Worm (Caenorhabditis elegans) whole organism, early embryonic: ENCODE results near the gene cest-2.2.

ENCODE experiments used
- B0310.2 ChIP-seq: sonication (generic microtip); optimal IDR thresholded peaks from 2 replicates; lab custom pipeline; 2016; ENCODE audit warnings: mild to moderate bottlenecking, missing genetic modification characterization, missing compliant biosample characterization
- F13C5.2 ChIP-seq: sonication (generic microtip); optimal IDR thresholded peaks from 2 replicates; lab custom pipeline; 2017; ENCODE audit warnings: mild to moderate bottlenecking, missing genetic modification characterization, inconsistent platforms, missing compliant biosample characterization
- aly-1 ChIP-seq: sonication (generic microtip); optimal IDR thresholded peaks from 2 replicates; lab custom pipeline; 2016; ENCODE audit warnings: missing genetic modification characterization, missing compliant biosample characterization
- ama-1 ChIP-seq: fragments of 150-350 bp; optimal IDR thresholded peaks from 2 replicates; lab custom pipeline; 2014
- ceh-13 ChIP-seq: fragments of 200-800 bp; sonication (Bioruptor generic); optimal IDR thresholded peaks from 2 replicates; lab custom pipeline; 2018; ENCODE audit warnings: mild to moderate bottlenecking, missing genetic modification characterization, missing compliant biosample characterization
- ceh-36 ChIP-seq: sonication (generic microtip); optimal IDR thresholded peaks from 2 replicates; lab custom pipeline; 2016; ENCODE audit warnings: missing genetic modification characterization, inconsistent platforms, missing compliant biosample characterization
- ets-7 ChIP-seq: sonication (generic microtip); optimal IDR thresholded peaks from 2 replicates; lab custom pipeline; 2016; ENCODE audit warnings: missing genotype, missing genetic modification characterization, missing compliant biosample characterization
- flt-1 ChIP-seq: fragments of 200-800 bp; sonication (Bioruptor generic); IDR thresholded peaks from 2 replicates; pipeline ENCODE4 v1.3.6; 2022; ENCODE audit warnings: missing genetic modification characterization, missing compliant biosample characterization
- hmbx-1 ChIP-seq: sonication (generic microtip); optimal IDR thresholded peaks from 2 replicates; lab custom pipeline; 2016; ENCODE audit warnings: mild to moderate bottlenecking, missing genetic modification characterization, missing compliant biosample characterization
- hmg-4 ChIP-seq: fragments of 200-800 bp; sonication (Bioruptor generic); optimal IDR thresholded peaks from 2 replicates; lab custom pipeline; 2018; ENCODE audit warnings: mild to moderate bottlenecking, missing genetic modification characterization, missing compliant biosample characterization
- hnd-1 ChIP-seq: sonication (generic microtip); optimal IDR thresholded peaks from 2 replicates; lab custom pipeline; 2016; ENCODE audit warnings: missing genetic modification characterization, missing compliant biosample characterization
- pes-1 ChIP-seq: fragments of 200-800 bp; sonication (Bioruptor generic); IDR thresholded peaks from 2 replicates; pipeline ENCODE4 v1.3.6; 2022; ENCODE audit warnings: missing genetic modification reagents, missing genetic modification characterization, missing compliant biosample characterization
- scrt-1 ChIP-seq: fragments of 200-800 bp; sonication (Bioruptor generic); IDR thresholded peaks from 2 replicates; pipeline ENCODE4 v1.3.6; 2022; ENCODE audit warnings: missing genetic modification characterization, missing compliant biosample characterization
- sea-1 ChIP-seq: fragments of 200-800 bp; sonication (Bioruptor generic); conservative IDR thresholded peaks from 2 replicates; pipeline ENCODE4 v1.3.6; 2022; ENCODE audit warnings: missing genetic modification characterization, missing compliant biosample characterization
- tbx-11 ChIP-seq: fragments of 200-800 bp; sonication (Bioruptor generic); IDR thresholded peaks from 2 replicates; pipeline ENCODE4 v1.3.6; 2022; ENCODE audit warnings: missing genetic modification characterization, missing compliant biosample characterization
- tbx-37 ChIP-seq: fragments of 200-800 bp; sonication (Bioruptor generic); conservative IDR thresholded peaks from 2 replicates; pipeline ENCODE4 v1.3.6; 2022; ENCODE audit warnings: missing genetic modification reagents, missing genetic modification characterization, missing compliant biosample characterization
- tra-4 ChIP-seq: sonication (generic microtip); optimal IDR thresholded peaks from 2 replicates; lab custom pipeline; 2017; ENCODE audit warnings: missing genetic modification characterization, missing compliant biosample characterization

The cest-2.2 gene

DNA sequence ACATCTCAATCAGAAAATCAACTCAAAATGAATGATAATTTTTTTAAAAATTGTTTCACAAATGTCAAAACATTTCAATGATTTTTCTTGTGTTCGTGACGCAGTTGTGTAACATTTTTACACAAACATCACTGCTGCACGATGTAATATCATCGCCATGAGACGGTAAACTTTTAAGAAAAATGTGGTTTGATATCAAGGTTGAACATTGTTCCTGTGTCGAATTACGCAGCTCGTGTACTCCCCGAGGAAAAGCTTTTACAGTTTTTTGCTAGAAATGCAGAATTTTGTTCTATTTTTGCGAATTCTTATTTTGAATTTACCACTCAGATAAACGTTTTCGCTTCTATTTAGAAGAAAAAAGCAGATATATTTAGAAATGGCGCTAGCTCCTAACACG lies 22.5 kb upstream of the cest-2.2 start:
- TF ChIP-seq F13C5.2 (tag; lab: Kevin White, UChicago) (no peak), ama-1 (lab: Kevin White, UChicago) (no peak), sea-1 (GFP tag; lab: Robert Waterston, UW) (no peak), flt-1 (GFP tag; lab: Robert Waterston, UW) (no peak), ceh-36 (tag; lab: Kevin White, UChicago) (no peak), tbx-11 (GFP tag; lab: Robert Waterston, UW) (no peak), B0310.2 (tag; lab: Kevin White, UChicago) (no peak), hnd-1 (tag; lab: Kevin White, UChicago) (no peak)

DNA sequence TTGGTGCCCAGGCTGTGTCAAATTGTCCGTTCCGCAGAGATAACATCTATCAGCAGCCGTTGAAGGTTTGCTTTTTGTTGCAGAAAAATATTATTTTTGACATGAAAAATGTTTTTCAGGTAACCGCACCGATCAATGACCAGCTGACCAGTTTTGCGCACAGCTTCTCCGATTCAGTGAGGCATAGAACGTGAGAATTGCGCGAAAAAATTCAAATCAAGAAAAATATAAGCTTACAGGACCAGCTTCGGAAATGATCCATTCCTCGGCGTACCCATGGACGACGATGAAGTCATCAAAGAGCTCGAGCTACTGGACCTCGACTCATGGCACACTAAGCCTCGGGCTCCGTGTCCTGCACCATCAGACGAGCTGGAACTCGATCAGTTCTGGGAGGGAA lies 19.4 kb upstream of the cest-2.2 start:
- TF ChIP-seq F13C5.2 (tag; lab: Kevin White, UChicago) = no peak
- TF ChIP-seq tra-4 = no peak
- TF ChIP-seq sea-1 (GFP tag; lab: Robert Waterston, UW) = no peak
- TF ChIP-seq pes-1 (GFP tag; lab: Robert Waterston, UW) = no peak
- no peak for TF ChIP-seq hmg-4
- TF ChIP-seq tbx-11 (GFP tag; lab: Robert Waterston, UW) = no peak
- no peak for TF ChIP-seq ama-1 (lab: Kevin White, UChicago)
- TF ChIP-seq tbx-37 (GFP tag; lab: Robert Waterston, UW) = no peak
- no peak for TF ChIP-seq aly-1
- no peak for TF ChIP-seq hmbx-1 (tag; lab: Kevin White, UChicago)
- no peak for TF ChIP-seq scrt-1 (GFP tag; lab: Robert Waterston, UW)
- no peak for TF ChIP-seq hnd-1 (tag; lab: Kevin White, UChicago)
- no peak for TF ChIP-seq ets-7 (tag; lab: Kevin White, UChicago)
- no peak for TF ChIP-seq ceh-36 (tag; lab: Kevin White, UChicago)
- no peak for TF ChIP-seq ceh-13 (GFP tag; lab: Kevin White, UChicago)

DNA sequence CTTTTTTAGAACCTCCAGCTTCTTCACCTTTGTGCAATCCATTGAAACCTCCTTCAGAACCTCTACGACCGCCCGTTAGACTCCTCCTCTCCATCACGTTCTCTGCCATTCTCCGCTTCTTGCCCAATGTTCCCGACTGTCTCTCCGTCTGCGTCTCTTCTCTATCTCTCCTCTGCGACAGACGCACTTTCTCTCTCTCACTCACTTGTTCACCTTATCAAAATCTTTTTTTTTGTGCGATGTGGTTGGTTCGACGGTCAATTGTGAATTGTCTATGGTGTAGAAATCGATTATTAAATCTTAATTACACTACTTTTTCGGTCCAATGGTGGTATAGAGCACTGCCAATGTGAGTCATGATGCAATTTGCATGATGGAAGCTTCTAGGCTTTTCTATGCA lies 18.3 kb upstream of the cest-2.2 start, which contains the start of gene atfs-1:
TSS of gene atfs-1 (plus strand) at position 213 of the 400 bp plus-strand sequence.
- TF ChIP-seq hnd-1 (tag; lab: Kevin White, UChicago) = no peak
- no peak for TF ChIP-seq ets-7 (tag; lab: Kevin White, UChicago)
- TF ChIP-seq B0310.2 (tag; lab: Kevin White, UChicago) = no peak
- TF ChIP-seq sea-1 (GFP tag; lab: Robert Waterston, UW) = no peak
- no peak for TF ChIP-seq pes-1 (GFP tag; lab: Robert Waterston, UW)
- TF ChIP-seq flt-1 (GFP tag; lab: Robert Waterston, UW) = no peak
- TF ChIP-seq tbx-11 (GFP tag; lab: Robert Waterston, UW) = no peak
- TF ChIP-seq aly-1 = no peak
- TF ChIP-seq tbx-37 (GFP tag; lab: Robert Waterston, UW) = no peak
- TF ChIP-seq hmg-4 = no peak
- TF ChIP-seq scrt-1 (GFP tag; lab: Robert Waterston, UW) = no peak
- no peak for TF ChIP-seq tra-4
- no peak for TF ChIP-seq ceh-13 (GFP tag; lab: Kevin White, UChicago)
- TF ChIP-seq ama-1 (lab: Kevin White, UChicago) = no peak
- no peak for TF ChIP-seq ceh-36 (tag; lab: Kevin White, UChicago)
- TF ChIP-seq hmbx-1 (tag; lab: Kevin White, UChicago) = no peak
- TF ChIP-seq F13C5.2 (tag; lab: Kevin White, UChicago) = no peak

ce11 chrV:14192870-14193269 lies 17.7 kb upstream of the cest-2.2 start:
- no peak for TF ChIP-seq sea-1 (GFP tag; lab: Robert Waterston, UW)
- TF ChIP-seq ceh-36 (tag; lab: Kevin White, UChicago) = no peak
- no peak for TF ChIP-seq ama-1 (lab: Kevin White, UChicago)
- TF ChIP-seq tbx-37 (GFP tag; lab: Robert Waterston, UW) = no peak
- TF ChIP-seq hmbx-1 (tag; lab: Kevin White, UChicago) = no peak
- TF ChIP-seq hmg-4 = no peak
- TF ChIP-seq aly-1 = no peak
- TF ChIP-seq B0310.2 (tag; lab: Kevin White, UChicago) = no peak
- TF ChIP-seq scrt-1 (GFP tag; lab: Robert Waterston, UW) = no peak
- TF ChIP-seq hnd-1 (tag; lab: Kevin White, UChicago) = no peak
- TF ChIP-seq ceh-13 (GFP tag; lab: Kevin White, UChicago) = no peak
- no peak for TF ChIP-seq tbx-11 (GFP tag; lab: Robert Waterston, UW)
- TF ChIP-seq flt-1 (GFP tag; lab: Robert Waterston, UW) = no peak
- TF ChIP-seq F13C5.2 (tag; lab: Kevin White, UChicago) = no peak
- no peak for TF ChIP-seq ets-7 (tag; lab: Kevin White, UChicago)
- no peak for TF ChIP-seq tra-4
- no peak for TF ChIP-seq pes-1 (GFP tag; lab: Robert Waterston, UW)

DNA sequence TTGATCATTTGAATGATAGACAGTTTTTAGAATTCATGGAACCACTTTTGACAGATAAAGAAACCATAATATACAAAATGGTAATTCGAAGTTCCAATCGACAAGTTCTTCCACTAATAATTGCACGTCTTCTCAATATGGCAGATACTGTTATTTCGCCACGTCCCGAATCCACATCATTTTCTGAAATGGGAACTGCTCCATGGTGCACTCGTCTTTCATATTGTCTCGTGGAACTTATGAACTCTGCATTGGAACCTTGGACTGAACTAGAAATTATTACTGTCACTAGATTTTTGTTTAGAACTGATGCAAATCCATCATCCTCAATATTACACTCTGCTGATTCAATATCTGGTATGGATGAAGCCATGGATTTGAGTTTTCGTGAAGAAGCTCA lies 11.9 kb upstream of the cest-2.2 start:
- TF ChIP-seq tbx-11 (GFP tag; lab: Robert Waterston, UW) (no peak), ceh-13 (GFP tag; lab: Kevin White, UChicago) (no peak), tbx-37 (GFP tag; lab: Robert Waterston, UW) (no peak), hmbx-1 (tag; lab: Kevin White, UChicago) (no peak), B0310.2 (tag; lab: Kevin White, UChicago) (no peak)

DNA sequence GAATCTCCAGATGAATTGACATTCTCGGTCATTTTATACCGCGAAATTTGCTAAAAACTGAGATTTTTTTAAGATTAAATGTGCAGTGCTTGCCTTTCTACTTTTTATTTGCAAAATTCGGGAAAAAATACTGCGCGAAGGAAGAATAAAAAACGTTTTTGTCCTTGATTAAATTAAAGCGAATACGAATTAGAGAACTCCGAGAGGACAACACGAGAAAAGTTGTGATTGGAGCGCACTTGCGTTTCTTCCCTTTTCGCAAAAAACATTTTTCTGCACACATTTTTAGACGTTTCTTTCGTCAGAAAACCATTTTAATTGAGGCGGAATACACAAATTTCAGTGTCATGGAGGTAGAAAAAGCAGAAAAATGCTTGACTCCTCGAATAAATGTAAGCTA lies 10.3 kb upstream of the cest-2.2 start, which contains the start of the genes trm-1 and ints-2:
TSS of gene trm-1 (minus strand) at position 175 of the 400 bp plus-strand sequence.
TSS of gene ints-2 (plus strand) at position 249 of the 400 bp plus-strand sequence.
- no peak for TF ChIP-seq ets-7 (tag; lab: Kevin White, UChicago)
- no peak for TF ChIP-seq tbx-37 (GFP tag; lab: Robert Waterston, UW)
- TF ChIP-seq tra-4 = no peak
- TF ChIP-seq ceh-13 (GFP tag; lab: Kevin White, UChicago) = no peak

- no peak for TF ChIP-seq ama-1 (lab: Kevin White, UChicago)
- TF ChIP-seq flt-1 (GFP tag; lab: Robert Waterston, UW) = no peak
- no peak for TF ChIP-seq F13C5.2 (tag; lab: Kevin White, UChicago)
- TF ChIP-seq B0310.2 (tag; lab: Kevin White, UChicago) = no peak
- TF ChIP-seq ceh-36 (tag; lab: Kevin White, UChicago) = no peak
- no peak for TF ChIP-seq pes-1 (GFP tag; lab: Robert Waterston, UW)
- no peak for TF ChIP-seq aly-1
- TF ChIP-seq tbx-11 (GFP tag; lab: Robert Waterston, UW) = no peak
- TF ChIP-seq hnd-1 (tag; lab: Kevin White, UChicago) = no peak
- no peak for TF ChIP-seq ceh-13 (GFP tag; lab: Kevin White, UChicago)
- TF ChIP-seq hmbx-1 (tag; lab: Kevin White, UChicago) = no peak
- TF ChIP-seq tbx-37 (GFP tag; lab: Robert Waterston, UW) = no peak
- TF ChIP-seq tra-4 = no peak
Observed at ce11 chrV:14182860-14183259, 7.7 kb upstream of the cest-2.2 start, which contains the start of gene cest-2.3. Gene cest-2.3, minus strand, starts transcription at chrV:14182960.
